Worm (Caenorhabditis elegans) whole organism, late embryonic: Measurements from ENCODE around the gene cdd-1.

Experiments
- C08G9.2 ChIP-seq: sonication (generic microtip); optimal IDR thresholded peaks from 2 replicates; lab custom pipeline; 2016; ENCODE audit warnings: mild to moderate bottlenecking, missing genetic modification characterization, moderate library complexity, missing compliant biosample characterization
- C38D4.7 ChIP-seq: fragments of 200-800 bp; sonication (Bioruptor generic); optimal IDR thresholded peaks from 2 replicates; lab custom pipeline; 2018; ENCODE audit warnings: mild to moderate bottlenecking, missing genetic modification characterization, moderate library complexity, missing compliant biosample characterization
- F13H6.1 ChIP-seq: sonication (generic microtip); optimal IDR thresholded peaks from 2 replicates; lab custom pipeline; 2016; ENCODE audit warnings: missing genetic modification characterization, missing compliant biosample characterization
- K02D7.2 ChIP-seq: sonication (generic microtip); optimal IDR thresholded peaks from 2 replicates; lab custom pipeline; 2017; ENCODE audit warnings: mild to moderate bottlenecking, missing genetic modification characterization, missing compliant biosample characterization
- ahr-1 ChIP-seq: sonication (generic microtip); optimal IDR thresholded peaks from 2 replicates; lab custom pipeline; 2016; ENCODE audit warnings: missing genetic modification characterization, missing compliant biosample characterization
- ama-1 ChIP-seq: fragments of 150-350 bp; optimal IDR thresholded peaks from 2 replicates; lab custom pipeline; 2014
- ceh-18 ChIP-seq: sonication (generic microtip); optimal IDR thresholded peaks from 2 replicates; lab custom pipeline; 2016; ENCODE audit warnings: missing genetic modification characterization, missing compliant biosample characterization
- ceh-19 ChIP-seq: fragments of 200-800 bp; sonication (Bioruptor generic); optimal IDR thresholded peaks from 2 replicates; lab custom pipeline; 2018; ENCODE audit warnings: mild to moderate bottlenecking, missing genetic modification characterization, missing compliant biosample characterization
- ceh-2 ChIP-seq: sonication (generic microtip); optimal IDR thresholded peaks from 2 replicates; lab custom pipeline; 2016; ENCODE audit warnings: missing genotype, missing genetic modification characterization, missing compliant biosample characterization
- ceh-24 ChIP-seq: sonication (generic microtip); optimal IDR thresholded peaks from 2 replicates; lab custom pipeline; 2016; ENCODE audit warnings: mild to moderate bottlenecking, missing genetic modification characterization, missing compliant biosample characterization
- ceh-31 ChIP-seq: sonication (generic microtip); optimal IDR thresholded peaks from 2 replicates; lab custom pipeline; 2016; ENCODE audit warnings: missing genetic modification characterization, missing compliant biosample characterization
- ceh-45 ChIP-seq: fragments of 200-800 bp; sonication (Bioruptor generic); IDR thresholded peaks from 2 replicates; pipeline ENCODE4 v1.3.6; 2022; ENCODE audit warnings: missing genetic modification reagents, missing genetic modification characterization, missing compliant biosample characterization
- ceh-6 ChIP-seq: fragments of 200-800 bp; sonication (Bioruptor generic); optimal IDR thresholded peaks from 2 replicates; lab custom pipeline; 2018; ENCODE audit warnings: mild to moderate bottlenecking, missing genetic modification characterization, missing compliant biosample characterization
- ceh-9 ChIP-seq: sonication (generic microtip); optimal IDR thresholded peaks from 2 replicates; lab custom pipeline; 2016; ENCODE audit warnings: mild to moderate bottlenecking, missing genetic modification characterization, inconsistent platforms, missing compliant biosample characterization
- dmd-4 ChIP-seq: sonication (generic microtip); optimal IDR thresholded peaks from 2 replicates; lab custom pipeline; 2016; ENCODE audit warnings: borderline replicate concordance, missing genetic modification characterization, missing compliant biosample characterization
- elt-2 ChIP-seq: sonication (generic microtip); optimal IDR thresholded peaks from 2 replicates; lab custom pipeline; 2016; ENCODE audit warnings: missing genetic modification reagents, missing genetic modification characterization, missing compliant biosample characterization
- elt-4 ChIP-seq: sonication (generic microtip); optimal IDR thresholded peaks from 2 replicates; lab custom pipeline; 2016; ENCODE audit warnings: missing genetic modification characterization, missing compliant biosample characterization
- fkh-10 ChIP-seq: fragments of 150-350 bp; optimal IDR thresholded peaks from 2 replicates; lab custom pipeline; 2014; ENCODE audit warnings: missing biosample characterization, missing genetic modification reagents, missing genetic modification characterization
- gmeb-2 ChIP-seq: sonication (generic microtip); optimal IDR thresholded peaks from 2 replicates; lab custom pipeline; 2016; ENCODE audit warnings: missing genetic modification characterization, inconsistent platforms, missing compliant biosample characterization
- hlh-15 ChIP-seq: sonication (generic microtip); optimal IDR thresholded peaks from 2 replicates; lab custom pipeline; 2016; ENCODE audit warnings: missing genetic modification characterization, missing compliant biosample characterization
- hlh-30 ChIP-seq: sonication (generic microtip); optimal IDR thresholded peaks from 2 replicates; lab custom pipeline; 2017; ENCODE audit warnings: antibody characterized with exemption, missing genetic modification characterization, missing compliant biosample characterization; ENCODE audit not compliant: insufficient read depth
- hlh-6 ChIP-seq: sonication (generic microtip); optimal IDR thresholded peaks from 2 replicates; lab custom pipeline; 2016; ENCODE audit warnings: missing genotype, missing genetic modification characterization, missing compliant biosample characterization
- nfya-1 ChIP-seq: sonication (generic microtip); optimal IDR thresholded peaks from 2 replicates; lab custom pipeline; 2017; ENCODE audit warnings: missing genetic modification characterization, mild to moderate bottlenecking, missing compliant biosample characterization, antibody characterized with exemption, moderate library complexity
- pag-3 ChIP-seq: sonication (generic microtip); optimal IDR thresholded peaks from 2 replicates; lab custom pipeline; 2016; ENCODE audit warnings: missing compliant biosample characterization, missing genetic modification characterization, borderline replicate concordance
- pax-1 ChIP-seq: fragments of 150-350 bp; optimal IDR thresholded peaks from 2 replicates; lab custom pipeline; 2014; ENCODE audit warnings: missing biosample characterization, missing genetic modification characterization
- pha-2 ChIP-seq: sonication (generic microtip); optimal IDR thresholded peaks from 2 replicates; lab custom pipeline; 2017; ENCODE audit warnings: mild to moderate bottlenecking, missing genetic modification characterization, missing compliant biosample characterization
- pha-4 ChIP-seq: fragments of 150-350 bp; optimal IDR thresholded peaks from 2 replicates; lab custom pipeline; 2018; ENCODE audit warnings: missing biosample characterization, missing genetic modification reagents, missing genetic modification characterization
- pqm-1 ChIP-seq: sonication (generic microtip); optimal IDR thresholded peaks from 2 replicates; lab custom pipeline; 2016; ENCODE audit warnings: missing genetic modification characterization, missing compliant biosample characterization
- pros-1 ChIP-seq: fragments of 150-350 bp; optimal IDR thresholded peaks from 2 replicates; lab custom pipeline; 2014; ENCODE audit warnings: missing biosample characterization, missing genetic modification reagents, missing genetic modification characterization
- rnt-1 ChIP-seq: sonication (generic microtip); optimal IDR thresholded peaks from 2 replicates; lab custom pipeline; 2016; ENCODE audit warnings: missing genetic modification characterization, missing compliant biosample characterization
- sdc-2 ChIP-seq: sonication (generic microtip); optimal IDR thresholded peaks from 2 replicates; lab custom pipeline; 2016; ENCODE audit warnings: missing genotype, missing genetic modification characterization, missing compliant biosample characterization
- sox-2 ChIP-seq: fragments of 200-800 bp; sonication (Bioruptor generic); IDR thresholded peaks from 2 replicates; pipeline ENCODE4 v1.3.6; 2022; ENCODE audit warnings: missing genetic modification reagents, missing genetic modification characterization, missing compliant biosample characterization
- sox-4 ChIP-seq: sonication (generic microtip); optimal IDR thresholded peaks from 2 replicates; lab custom pipeline; 2017; ENCODE audit warnings: mild to moderate bottlenecking, missing genetic modification characterization, inconsistent platforms, missing compliant biosample characterization
- syd-9 ChIP-seq: sonication (generic microtip); optimal IDR thresholded peaks from 2 replicates; lab custom pipeline; 2016; ENCODE audit warnings: mild to moderate bottlenecking, missing genetic modification characterization, moderate library complexity, missing compliant biosample characterization
- tbx-7 ChIP-seq: sonication (generic microtip); optimal IDR thresholded peaks from 2 replicates; lab custom pipeline; 2016; ENCODE audit warnings: missing genotype, missing genetic modification characterization, missing compliant biosample characterization
- ttx-3 ChIP-seq: sonication (generic microtip); optimal IDR thresholded peaks from 2 replicates; lab custom pipeline; 2016; ENCODE audit warnings: missing genetic modification reagents, missing genetic modification characterization, missing compliant biosample characterization
- unc-3 ChIP-seq, 2 experiments: fragments of 200-800 bp in 1 of 2; sonication (Bioruptor generic) in 1 of 2; sonication (generic microtip) in 1 of 2; conservative IDR thresholded peaks in 1 of 2; optimal IDR thresholded peaks in 1 of 2; 2 replicates each; pipeline versions ENCODE4 v1.3.6 to Lab custom; 2016 to 2022; ENCODE audit warnings: missing compliant biosample characterization in 2 of 2, missing genetic modification characterization in 2 of 2, missing genetic modification reagents in 1 of 2
- unc-42 ChIP-seq: sonication (generic microtip); optimal IDR thresholded peaks from 2 replicates; lab custom pipeline; 2016; ENCODE audit warnings: missing genotype, missing genetic modification characterization, missing compliant biosample characterization
- unc-55 ChIP-seq: sonication (generic microtip); optimal IDR thresholded peaks from 2 replicates; lab custom pipeline; 2017; ENCODE audit warnings: missing biosample characterization, missing genetic modification reagents, missing genetic modification characterization
- unc-86 ChIP-seq: sonication (generic microtip); optimal IDR thresholded peaks from 2 replicates; lab custom pipeline; 2016; ENCODE audit warnings: missing genetic modification characterization, missing compliant biosample characterization
- zip-5 ChIP-seq: sonication (generic microtip); optimal IDR thresholded peaks from 2 replicates; lab custom pipeline; 2016; ENCODE audit warnings: missing genetic modification characterization, missing compliant biosample characterization
- ztf-16 ChIP-seq: sonication (generic microtip); optimal IDR thresholded peaks from 2 replicates; lab custom pipeline; 2017; ENCODE audit warnings: missing genetic modification characterization, missing compliant biosample characterization

Gene cdd-1

DNA sequence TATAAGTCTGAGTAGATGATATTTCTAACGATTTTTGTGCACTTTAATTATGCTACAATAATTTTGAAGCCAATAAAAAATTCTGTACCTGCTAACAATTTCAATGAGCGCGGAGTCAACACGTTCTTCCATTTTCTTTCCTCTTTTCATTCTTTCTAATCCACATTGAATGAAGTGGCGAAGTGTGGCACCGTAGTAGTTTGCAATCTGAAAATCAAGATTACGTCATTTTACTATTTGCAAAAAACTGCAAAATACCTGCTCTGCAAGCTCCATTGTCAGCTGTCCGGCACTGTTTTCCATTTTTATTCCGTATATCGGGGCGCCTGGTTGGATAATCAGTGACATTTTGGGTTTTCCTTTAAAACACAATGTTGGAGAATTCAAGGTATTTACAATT lies 18.3 kb upstream of the cdd-1 start:
- no peak for TF ChIP-seq unc-55
- no peak for TF ChIP-seq C38D4.7 (GFP tag; lab: Kevin White, UChicago)
- no peak for TF ChIP-seq ahr-1 (tag; lab: Kevin White, UChicago)
- TF ChIP-seq ztf-16 (tag; lab: Kevin White, UChicago), result no peak
- no peak for TF ChIP-seq pag-3
- TF ChIP-seq ceh-9 (tag; lab: Kevin White, UChicago), result no peak

DNA sequence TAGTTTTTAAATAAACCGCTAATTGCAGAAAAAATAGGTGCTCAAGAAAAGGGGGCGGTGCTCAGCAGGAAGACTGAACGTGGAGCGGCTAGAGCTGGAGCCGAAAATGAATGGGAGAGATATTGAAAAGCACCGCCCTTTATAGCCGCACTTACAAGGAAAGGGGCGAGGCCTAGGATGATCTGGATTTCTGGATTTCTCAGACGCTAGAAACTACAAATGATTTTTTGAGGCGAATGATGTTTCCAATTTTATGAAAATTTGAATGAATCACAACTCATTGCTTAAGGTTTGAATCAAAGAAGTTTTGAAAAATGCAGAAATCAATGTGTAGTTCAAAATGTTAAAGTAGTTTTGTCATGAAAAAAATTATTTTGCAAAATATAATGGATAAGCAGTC lies 14.0 kb upstream of the cdd-1 start, which contains the start of gene K02A6.2:
Gene K02A6.2 (minus strand): TSS at position 101 of the 400 bp plus-strand sequence.
- TF ChIP-seq C08G9.2 (tag; lab: Kevin White, UChicago) (no peak), unc-42 (no peak), ama-1 (lab: Kevin White, UChicago) (no peak), syd-9 (no peak), K02D7.2 (tag; lab: Kevin White, UChicago) (no peak), elt-2 (no peak), ceh-31 (tag; lab: Kevin White, UChicago) (no peak), ceh-19 (GFP tag; lab: Kevin White, UChicago) (no peak), ceh-24 (tag; lab: Kevin White, UChicago) (no peak), ceh-6 (no peak), sox-4 (tag; lab: Kevin White, UChicago) (no peak), F13H6.1 (tag; lab: Kevin White, UChicago) (no peak), hlh-6 (tag; lab: Kevin White, UChicago) (no peak), dmd-4 (tag; lab: Kevin White, UChicago) (no peak)
- TF ChIP-seq, all 69 proteins: peak for 0

DNA sequence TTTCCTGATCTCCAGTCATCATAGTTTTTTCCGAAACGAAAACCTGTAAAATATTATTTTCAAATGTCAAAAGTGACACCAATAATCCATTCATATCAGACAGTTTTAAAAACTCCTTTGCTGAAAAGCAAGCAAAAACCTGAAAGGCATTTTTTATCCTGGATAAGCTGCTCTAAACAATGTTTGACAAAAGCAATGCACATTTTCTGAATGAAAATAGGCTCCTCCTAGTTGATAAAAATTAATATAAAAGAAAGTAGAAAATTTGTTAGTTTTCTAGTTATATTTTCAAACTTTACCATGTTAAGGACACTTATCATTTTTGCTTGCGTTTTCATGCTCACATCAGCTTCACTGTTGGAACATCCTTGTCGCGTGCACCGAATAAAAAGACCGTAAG lies 8.5 kb upstream of the cdd-1 start, which contains the start of gene K02A6.1:
Gene K02A6.1 (plus strand): TSS at position 301 of the 400 bp plus-strand sequence.
- TF ChIP-seq elt-2 (no peak), elt-4 (tag; lab: Kevin White, UChicago) (no peak), rnt-1 (tag; lab: Kevin White, UChicago) (no peak), sdc-2 (no peak), fkh-10 (no peak), ceh-2 (tag; lab: Kevin White, UChicago) (no peak), ceh-31 (tag; lab: Kevin White, UChicago) (no peak), hlh-15 (no peak), pha-2 (no peak), sox-2 (GFP tag; lab: Robert Waterston, UW) (no peak), zip-5 (no peak), sox-4 (tag; lab: Kevin White, UChicago) (no peak), F13H6.1 (tag; lab: Kevin White, UChicago) (no peak), ceh-45 (GFP tag; lab: Robert Waterston, UW) (no peak), ceh-24 (tag; lab: Kevin White, UChicago) (no peak), tbx-7 (tag; lab: Kevin White, UChicago) (no peak), ceh-6 (no peak), pros-1 (tag; lab: Kevin White, UChicago) (no peak)

DNA sequence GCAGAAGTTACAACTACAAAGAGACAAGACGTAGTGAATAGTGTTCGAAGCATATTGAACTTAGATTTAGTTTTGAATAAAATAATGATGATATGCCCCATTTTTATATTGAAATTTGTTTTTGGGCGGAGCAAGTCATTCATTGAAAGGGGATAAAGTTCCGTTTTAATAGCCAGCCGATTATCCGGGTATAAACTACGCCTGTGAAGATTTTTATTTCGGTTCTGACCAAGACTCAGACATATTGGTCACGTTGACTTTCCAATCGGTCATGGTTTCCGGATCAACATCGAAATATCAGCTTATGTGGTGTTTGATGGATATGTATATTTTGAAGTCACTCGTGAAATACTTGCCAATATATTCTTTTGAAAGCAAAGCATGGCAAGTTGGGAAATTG lies 7.7 kb upstream of the cdd-1 start, which contains the start of gene K02A6.4:
Gene K02A6.4 (minus strand): TSS at position 101 of the 400 bp plus-strand sequence.
- TF ChIP-seq pag-3 (no peak), pha-4 (tag; lab: Kevin White, UChicago) (no peak), unc-3 (GFP tag; conservative IDR thresholded peaks at IDR 0.05; lab: Robert Waterston, UW) (no peak), unc-3 (tag; optimal IDR thresholded peaks at IDR 0.05; lab: Kevin White, UChicago) (no peak), unc-42 (no peak), hlh-30 (no peak), ceh-31 (tag; lab: Kevin White, UChicago) (no peak), C38D4.7 (GFP tag; lab: Kevin White, UChicago) (no peak), ceh-18 (no peak), ttx-3 (tag; lab: Kevin White, UChicago) (no peak), tbx-7 (tag; lab: Kevin White, UChicago) (no peak), ceh-2 (tag; lab: Kevin White, UChicago) (no peak), ama-1 (lab: Kevin White, UChicago) (no peak), ceh-9 (tag; lab: Kevin White, UChicago) (no peak), pros-1 (tag; lab: Kevin White, UChicago) (no peak), unc-86 (tag; lab: Kevin White, UChicago) (no peak), pqm-1 (no peak), gmeb-2 (no peak), pax-1 (no peak), nfya-1 (no peak), ceh-24 (tag; lab: Kevin White, UChicago) (no peak)
